Worm (Caenorhabditis elegans) whole organism, L1 larva: Measurements from ENCODE around the gene B0281.6.

Experiments used
- lin-39 ChIP-seq: fragments of 150-350 bp; optimal IDR thresholded peaks from 2 replicates; lab custom pipeline; 2014; ENCODE audit warnings: missing biosample characterization, missing genetic modification reagents, missing genetic modification characterization
- nhr-12 ChIP-seq: sonication (generic microtip); optimal IDR thresholded peaks from 2 replicates; lab custom pipeline; 2017; ENCODE audit warnings: missing biosample characterization, missing genetic modification characterization
- tbx-2 ChIP-seq: sonication (generic microtip); optimal IDR thresholded peaks from 2 replicates; lab custom pipeline; 2016; ENCODE audit warnings: missing genetic modification characterization, missing compliant biosample characterization

ce11 chrII:2304575-2304974 is 2.3 kb upstream of the B0281.6 start:
- TF ChIP-seq lin-39 (tag; lab: Kevin White, UChicago) (no peak), tbx-2 (tag; lab: Kevin White, UChicago) (no peak), nhr-12 (tag; lab: Kevin White, UChicago) (no peak)
